Worm (Caenorhabditis elegans): ENCODE measurements around the gene F08H9.2.

DNA sequence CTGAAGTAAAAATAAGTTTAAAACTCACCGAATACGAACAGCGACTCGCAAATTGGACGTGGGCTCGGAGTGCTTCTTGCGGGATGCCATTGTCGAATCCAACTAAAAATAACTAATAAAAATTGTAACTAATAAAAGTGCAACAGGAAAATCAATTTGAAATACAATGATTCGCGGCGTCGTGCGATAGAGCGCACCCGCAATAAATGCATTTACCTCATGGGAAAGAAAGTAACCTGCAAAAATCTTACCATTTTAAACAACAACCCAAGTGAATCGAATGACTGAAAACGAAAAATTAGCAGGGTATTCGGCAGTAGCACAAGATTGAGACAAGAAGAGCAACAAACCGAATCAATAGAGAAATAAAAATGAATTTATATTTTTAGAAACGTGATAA is 3.8 kb upstream of the F08H9.2 start, which contains the start of gene bmk-1:
- TF ChIP-seq snpc-4 (tag; optimal IDR thresholded peaks at IDR 0.05): no peak
- no peak for TF ChIP-seq fos-1 (tag; optimal IDR thresholded peaks at IDR 0.05)
- TF ChIP-seq ama-1 (optimal IDR thresholded peaks at IDR 0.05): no peak
- no peak for TF ChIP-seq ctbp-1 (GFP tag; IDR thresholded peaks at IDR 0.05)
- no peak for TF ChIP-seq hmg-1.1 (GFP tag; IDR thresholded peaks at IDR 0.05)
- TF ChIP-seq ztf-11 (tag; optimal IDR thresholded peaks at IDR 0.05): no peak
- no peak for TF ChIP-seq D1046.2 (GFP tag; IDR thresholded peaks at IDR 0.05)
